Fruit fly (Drosophila melanogaster): ENCODE data around the gene Nup98-96.

DNA sequence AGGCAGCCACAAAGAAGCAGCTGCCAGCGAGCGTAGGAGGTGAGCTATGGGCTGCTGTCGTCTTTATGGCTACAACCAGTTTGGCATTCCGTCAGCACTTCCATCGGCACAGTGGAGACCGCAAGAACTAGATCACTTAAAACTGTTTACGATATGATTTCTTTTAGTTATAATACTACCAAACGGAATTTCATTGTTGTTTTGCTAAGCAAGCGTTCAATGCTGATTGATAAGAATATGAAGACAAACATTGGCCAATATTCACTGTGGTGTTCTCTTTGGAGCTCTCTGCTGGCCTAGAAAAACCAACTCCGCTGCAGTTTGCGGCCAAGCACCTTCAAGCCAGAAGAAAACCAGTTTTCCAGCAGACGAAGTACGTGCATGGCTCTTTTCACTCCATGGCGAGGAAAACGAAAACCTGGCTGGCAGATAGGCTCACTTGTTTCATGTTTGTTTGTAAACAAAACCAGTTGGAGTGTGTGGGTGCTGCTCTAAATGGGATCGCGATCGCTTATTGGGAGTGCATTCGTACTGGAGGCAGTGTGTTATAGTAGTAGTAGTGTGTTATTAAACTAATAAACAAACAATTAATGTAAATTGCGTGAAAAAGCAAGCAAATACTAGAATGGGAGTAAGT is 36.3 kb upstream of the Nup98-96 start:
- TF ChIP-seq psq (optimal IDR thresholded peaks at IDR 0.05) (no peak), Dll (optimal IDR thresholded peaks at IDR 0.05) (no peak), pan (optimal IDR thresholded peaks at IDR 0.05) (no peak), usp (GFP tag; optimal IDR thresholded peaks at IDR 0.05) (no peak), EcR (GFP tag; optimal IDR thresholded peaks at IDR 0.05) (no peak)

All from whole organism.